Fruit fly (Drosophila melanogaster): ENCODE results near the gene gammaSnap2.

Gene gammaSnap2

dm6 chr3R:10119592-10119991 lies 1.6 kb downstream of the gammaSnap2 start:
- no peak for TF ChIP-seq CG10669 (GFP tag; optimal IDR thresholded peaks at IDR 0.05)
- TF ChIP-seq CG8632 (GFP tag; optimal IDR thresholded peaks at IDR 0.05) = no peak
- TF ChIP-seq Met (GFP tag; optimal IDR thresholded peaks at IDR 0.05) = no peak
- no peak for TF ChIP-seq CG3919 (GFP tag; optimal IDR thresholded peaks at IDR 0.05)
- no peak for TF ChIP-seq Eip75B (GFP tag; optimal IDR thresholded peaks at IDR 0.05)
- no peak for TF ChIP-seq CG8119 (GFP tag; IDR thresholded peaks at IDR 0.05)
- peak; percentile 45 for TF ChIP-seq Eip78C (GFP tag)
- no peak for TF ChIP-seq OdsH (GFP tag; optimal IDR thresholded peaks at IDR 0.05)
- TF ChIP-seq Blimp-1 (GFP tag; optimal IDR thresholded peaks at IDR 0.05) = no peak
- peak; percentile 30 for TF ChIP-seq vri (GFP tag; optimal IDR thresholded peaks at IDR 0.05)
- TF ChIP-seq dac (GFP tag; optimal IDR thresholded peaks at IDR 0.05) = no peak
- TF ChIP-seq CG4318 (GFP tag; optimal IDR thresholded peaks at IDR 0.05) = no peak
- no peak for TF ChIP-seq esn (GFP tag; optimal IDR thresholded peaks at IDR 0.05)

dm6 chr3R:10115797-10116196 lies 5.4 kb downstream of the gammaSnap2 start:
- TF ChIP-seq Lpt (GFP tag; optimal IDR thresholded peaks at IDR 0.05) = no peak
- no peak for TF ChIP-seq CG11294 (GFP tag; IDR thresholded peaks at IDR 0.05)
- TF ChIP-seq topi (GFP tag; optimal IDR thresholded peaks at IDR 0.05) = no peak
- no peak for TF ChIP-seq net (GFP tag; optimal IDR thresholded peaks at IDR 0.05)
- TF ChIP-seq CG11762 (GFP tag; optimal IDR thresholded peaks at IDR 0.05; ENCODE audit: insufficient read depth) = no peak
- TF ChIP-seq CG32006 (GFP tag; optimal IDR thresholded peaks at IDR 0.05) = no peak
- no peak for TF ChIP-seq eg (GFP tag; IDR thresholded peaks at IDR 0.05)
- TF ChIP-seq dsx (GFP tag; optimal IDR thresholded peaks at IDR 0.05; ENCODE audit: poor library complexity, severe bottlenecking) = no peak
- no peak for TF ChIP-seq CG16779 (tag; optimal IDR thresholded peaks at IDR 0.05)
- no peak for TF ChIP-seq salr (GFP tag; optimal IDR thresholded peaks at IDR 0.05)
- no peak for TF ChIP-seq Sox15 (GFP tag; optimal IDR thresholded peaks at IDR 0.05)
- no peak for TF ChIP-seq Sox102F (GFP tag; optimal IDR thresholded peaks at IDR 0.05)

dm6 chr3R:10114915-10115534 lies 6.2 kb downstream of the gammaSnap2 start:
- TF ChIP-seq CG11762 (GFP tag; optimal IDR thresholded peaks at IDR 0.05; ENCODE audit: insufficient read depth) = no peak
- TF ChIP-seq CG10669 (GFP tag; optimal IDR thresholded peaks at IDR 0.05) = peak; percentile 18
- TF ChIP-seq CG10631 (GFP tag; optimal IDR thresholded peaks at IDR 0.05) = no peak
- no peak for TF ChIP-seq CG8319 (GFP tag; optimal IDR thresholded peaks at IDR 0.05)
- TF ChIP-seq Eip78C (GFP tag) = peak; percentile 79
- peak; percentile 37 for TF ChIP-seq CG6808 (GFP tag; optimal IDR thresholded peaks at IDR 0.05)
- peak; percentile 14 for TF ChIP-seq spab (GFP tag; optimal IDR thresholded peaks at IDR 0.05)
- TF ChIP-seq CG9139 (GFP tag; optimal IDR thresholded peaks at IDR 0.05) = peak; percentile 49
- TF ChIP-seq salr (GFP tag; optimal IDR thresholded peaks at IDR 0.05) = no peak
- TF ChIP-seq CG8119 (GFP tag; IDR thresholded peaks at IDR 0.05) = no peak
- peak; percentile 63 for TF ChIP-seq svp (GFP tag)
- TF ChIP-seq ss (GFP tag; optimal IDR thresholded peaks at IDR 0.05) = peak; percentile 56 to 65
- peak; percentile 31 for TF ChIP-seq CG6276 (GFP tag; optimal IDR thresholded peaks at IDR 0.05)

dm6 chr3R:10113746-10114145 lies 7.5 kb downstream of the gammaSnap2 start:
- TF ChIP-seq CG11762 (GFP tag; optimal IDR thresholded peaks at IDR 0.05; ENCODE audit: insufficient read depth) = no peak
- TF ChIP-seq fd59A (GFP tag; optimal IDR thresholded peaks at IDR 0.05) = no peak
- no peak for TF ChIP-seq CG32006 (GFP tag; optimal IDR thresholded peaks at IDR 0.05)
- TF ChIP-seq topi (GFP tag; optimal IDR thresholded peaks at IDR 0.05) = no peak

Data from whole organism, prepupa.